Fruit fly (Drosophila melanogaster): ENCODE measurements around the gene CG5885.

The CG5885 gene

DNA sequence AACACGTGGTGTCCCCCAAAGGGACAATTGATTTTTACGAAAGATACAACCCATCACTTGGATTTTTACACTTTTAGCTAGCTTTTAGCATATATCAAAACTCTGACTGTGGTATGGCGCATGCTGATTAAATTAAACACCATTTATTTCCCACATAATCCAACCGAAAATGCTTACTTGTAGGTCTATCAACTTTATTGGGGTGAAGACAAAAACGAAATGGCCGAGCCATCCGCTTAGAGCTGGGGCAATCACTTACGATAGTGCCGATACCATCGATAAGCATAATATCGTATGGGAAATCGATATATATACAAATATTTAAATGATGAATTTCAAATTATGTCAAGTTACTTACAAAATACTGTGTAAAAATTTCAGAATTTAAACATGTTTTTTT lies 20.8 kb downstream of the CG5885 start, which contains the start of gene RpS2 (continued):
- TF ChIP-seq CG16813 (GFP tag; IDR thresholded peaks at IDR 0.05; ENCODE audit: partially characterized antibody) (peak; percentile 99), br (optimal IDR thresholded peaks at IDR 0.05) (no peak), abd-A (tag; optimal IDR thresholded peaks at IDR 0.05) (no peak), slp2 (GFP tag; optimal IDR thresholded peaks at IDR 0.05) (no peak), danr (GFP tag; IDR thresholded peaks at IDR 0.05) (no peak), BtbVII (GFP tag; optimal IDR thresholded peaks at IDR 0.05) (no peak), Ets97D (GFP tag; optimal IDR thresholded peaks at IDR 0.05) (peak; percentile 94), CG3847 (GFP tag; IDR thresholded peaks at IDR 0.05) (peak; percentile 43), mld (GFP tag; IDR thresholded peaks at IDR 0.05; ENCODE audit: partially characterized antibody) (peak; percentile 98), HHEX (GFP tag; optimal IDR thresholded peaks at IDR 0.05) (peak; percentile 35), CG18599 (GFP tag; optimal IDR thresholded peaks at IDR 0.05) (no peak), ind (GFP tag; optimal IDR thresholded peaks at IDR 0.05) (no peak), HLH3B (GFP tag; IDR thresholded peaks at IDR 0.05) (0 out of 2 replicates have a peak, but pooled peaks have one; percentile 17), bsh (GFP tag; optimal IDR thresholded peaks at IDR 0.05) (peak; percentile 7 to 35), Blimp-1 (GFP tag; optimal IDR thresholded peaks at IDR 0.05) (no peak), HmgD (GFP tag; optimal IDR thresholded peaks at IDR 0.05) (no peak), CG32532 (GFP tag; IDR thresholded peaks at IDR 0.05) (peak; percentile 58), CG34376 (GFP tag; optimal IDR thresholded peaks at IDR 0.05) (peak; percentile 50), CG1603 (tag; optimal IDR thresholded peaks at IDR 0.05) (peak; percentile 90), Ets65A (GFP tag) (no peak), Nf-YB (GFP tag; optimal IDR thresholded peaks at IDR 0.05) (peak; percentile 13), CG16863 (GFP tag; optimal IDR thresholded peaks at IDR 0.05) (peak; percentile 21), vfl (GFP tag; optimal IDR thresholded peaks at IDR 0.05) (peak; percentile 33), CkIIα-i1 (GFP tag; IDR thresholded peaks at IDR 0.05) (no peak), Sry-β (GFP tag; optimal IDR thresholded peaks at IDR 0.05) (peak; percentile 59), luna (GFP tag; optimal IDR thresholded peaks at IDR 0.05) (no peak), gsb-n (tag; optimal IDR thresholded peaks at IDR 0.05) (peak; percentile 60), CG10462 (GFP tag; optimal IDR thresholded peaks at IDR 0.05) (no peak), MESR4 (GFP tag; optimal IDR thresholded peaks at IDR 0.05) (peak; percentile 99), bab2 (GFP tag; optimal IDR thresholded peaks at IDR 0.05) (no peak), dm (GFP tag; optimal IDR thresholded peaks at IDR 0.05) (peak; percentile 92), CG1233 (GFP tag; optimal IDR thresholded peaks at IDR 0.05) (no peak), croc (GFP tag; conservative IDR thresholded peaks at IDR 0.05) (no peak), pho (GFP tag; optimal IDR thresholded peaks at IDR 0.05) (peak; percentile 31), CG2120 (GFP tag; optimal IDR thresholded peaks at IDR 0.05) (peak; percentile 38), ttk (GFP tag; IDR thresholded peaks at IDR 0.05) (no peak), E2f2 (GFP tag; IDR thresholded peaks at IDR 0.05) (peak; percentile 84), CG9932 (GFP tag; IDR thresholded peaks at IDR 0.05) (peak; percentile 77), Gug (GFP tag; IDR thresholded peaks at IDR 0.05) (peak; percentile 8; the same call in 1 of the 4 replicates), oc (tag; optimal IDR thresholded peaks at IDR 0.05) (peak; percentile 47), CG12071 (GFP tag; optimal IDR thresholded peaks at IDR 0.05) (no peak), Sry-δ (GFP tag; optimal IDR thresholded peaks at IDR 0.05) (peak; percentile 90), CG10209 (GFP tag; optimal IDR thresholded peaks at IDR 0.05) (peak; percentile 8), en (GFP tag; optimal IDR thresholded peaks at IDR 0.05) (no peak), Stat92E (GFP tag; optimal IDR thresholded peaks at IDR 0.05) (peak in 1 of 3 experiments; percentile 22), nerfin-1 (tag; optimal IDR thresholded peaks at IDR 0.05) (peak; percentile 51), CG2889 (GFP tag; IDR thresholded peaks at IDR 0.05) (no peak; the same call in 2 of the 3 replicates), sisA (GFP tag; IDR thresholded peaks at IDR 0.05) (no peak), CG31224 (GFP tag; IDR thresholded peaks at IDR 0.05) (no peak), CG3838 (GFP tag; optimal IDR thresholded peaks at IDR 0.05) (no peak), CG4854 (GFP tag; optimal IDR thresholded peaks at IDR 0.05) (peak; percentile 6)
